Fruit fly (Drosophila melanogaster) whole organism, prepupa: ENCODE data around the gene crn.

Experiments used
- Blimp-1 ChIP-seq: fragments of 200-800 bp; sonication (Bioruptor generic); optimal IDR thresholded peaks from 3 replicates; lab custom pipeline; 2017; ENCODE audit warnings: missing biosample characterization, missing genetic modification characterization, mild to moderate bottlenecking, moderate library complexity, missing genetic modification reagents
- CG10631 ChIP-seq: fragments of 200-800 bp; sonication (Bioruptor generic); optimal IDR thresholded peaks from 2 replicates; lab custom pipeline; 2016; ENCODE audit warnings: missing biosample characterization, missing genetic modification characterization
- CG10669 ChIP-seq: fragments of 200-800 bp; sonication (Bioruptor generic); optimal IDR thresholded peaks from 3 replicates; lab custom pipeline; 2018; ENCODE audit warnings: missing biosample characterization, mild to moderate bottlenecking, missing genetic modification characterization, moderate library complexity
- CG11762 ChIP-seq: fragments of 200-800 bp; sonication (Bioruptor generic); optimal IDR thresholded peaks from 3 replicates; lab custom pipeline; 2016; ENCODE audit warnings: missing biosample characterization, missing genetic modification characterization; ENCODE audit not compliant: insufficient read depth
- CG3032 ChIP-seq: fragments of 200-800 bp; optimal IDR thresholded peaks from 2 replicates; lab custom pipeline; 2019; ENCODE audit warnings: missing biosample characterization, mild to moderate bottlenecking, missing genetic modification characterization, moderate library complexity
- CG32006 ChIP-seq: fragments of 200-800 bp; sonication (Bioruptor generic); optimal IDR thresholded peaks from 3 replicates; lab custom pipeline; 2017; ENCODE audit warnings: missing biosample characterization, mild to moderate bottlenecking, missing genetic modification characterization
- CG34406 ChIP-seq: fragments of 200-800 bp; sonication (Bioruptor generic); optimal IDR thresholded peaks from 3 replicates; lab custom pipeline; 2016; ENCODE audit warnings: missing biosample characterization, missing genetic modification characterization
- CG3919 ChIP-seq: fragments of 200-800 bp; sonication (Bioruptor generic); optimal IDR thresholded peaks from 3 replicates; lab custom pipeline; 2016; ENCODE audit warnings: missing biosample characterization, missing genetic modification characterization
- CG4318 ChIP-seq: fragments of 200-800 bp; sonication (Bioruptor generic); optimal IDR thresholded peaks from 3 replicates; lab custom pipeline; 2017; ENCODE audit warnings: missing biosample characterization, mild to moderate bottlenecking, missing genetic modification characterization
- CG6163 ChIP-seq: fragments of 200-800 bp; sonication (Bioruptor generic); IDR thresholded peaks from 3 replicates; pipeline ENCODE4 v1.3.6; 2022; ENCODE audit warnings: missing biosample characterization, missing genetic modification characterization
- CG6276 ChIP-seq: fragments of 200-800 bp; sonication (Bioruptor generic); optimal IDR thresholded peaks from 2 replicates; lab custom pipeline; 2017; ENCODE audit warnings: missing biosample characterization, mild to moderate bottlenecking, missing genetic modification characterization
- CG6792 ChIP-seq: fragments of 200-800 bp; sonication (Bioruptor generic); optimal IDR thresholded peaks from 3 replicates; lab custom pipeline; 2016; ENCODE audit warnings: missing biosample characterization, missing genetic modification characterization
- CG6808 ChIP-seq: fragments of 200-800 bp; sonication (Bioruptor generic); optimal IDR thresholded peaks from 3 replicates; lab custom pipeline; 2017; ENCODE audit warnings: missing biosample characterization, missing genetic modification characterization, mild to moderate bottlenecking, moderate library complexity, missing genetic modification reagents
- CG6854 ChIP-seq: fragments of 200-800 bp; sonication (Bioruptor generic); optimal IDR thresholded peaks from 2 replicates; lab custom pipeline; 2017; ENCODE audit warnings: missing biosample characterization, mild to moderate bottlenecking, missing genetic modification characterization
- CG8119 ChIP-seq: fragments of 200-800 bp; sonication (Bioruptor generic); IDR thresholded peaks from 3 replicates; pipeline ENCODE4 v1.3.6; 2022; ENCODE audit warnings: missing biosample characterization, missing genetic modification characterization
- CG8632 ChIP-seq: fragments of 200-800 bp; sonication (Bioruptor generic); optimal IDR thresholded peaks from 3 replicates; lab custom pipeline; 2016; ENCODE audit warnings: missing biosample characterization, missing genetic modification characterization
- CG9139 ChIP-seq: fragments of 200-800 bp; sonication (Bioruptor generic); optimal IDR thresholded peaks from 3 replicates; lab custom pipeline; 2017; ENCODE audit warnings: missing biosample characterization, mild to moderate bottlenecking, missing genetic modification characterization
- Eip75B ChIP-seq: fragments of 200-800 bp; sonication (Bioruptor generic); optimal IDR thresholded peaks from 3 replicates; lab custom pipeline; 2016; ENCODE audit warnings: missing biosample characterization, missing genetic modification characterization
- Eip78C ChIP-seq: fragments of 200-800 bp; sonication (Bioruptor generic); peaks from one replicate; lab custom pipeline; 2016; ENCODE audit warnings: missing biosample characterization, missing genetic modification characterization
- Eip93F ChIP-seq: fragments of 200-800 bp; sonication (Bioruptor generic); optimal IDR thresholded peaks from 2 replicates; lab custom pipeline; 2016; ENCODE audit warnings: missing biosample characterization, mild to moderate bottlenecking, missing genetic modification characterization
- Ets96B ChIP-seq: fragments of 200-800 bp; optimal IDR thresholded peaks from 2 replicates; lab custom pipeline; 2019; ENCODE audit warnings: missing biosample characterization, mild to moderate bottlenecking, missing genetic modification characterization, moderate library complexity
- Gug ChIP-seq: fragments of 200-800 bp; sonication (Bioruptor generic); IDR thresholded peaks from 2 replicates; pipeline ENCODE4 v1.3.6; 2022; ENCODE audit warnings: missing biosample characterization, missing genetic modification characterization
- Hr38 ChIP-seq: sonication (Bioruptor generic); optimal IDR thresholded peaks from 2 replicates; lab custom pipeline; 2016; ENCODE audit warnings: missing biosample characterization, missing genetic modification characterization
- Hr39 ChIP-seq: fragments of 200-800 bp; sonication (Bioruptor generic); optimal IDR thresholded peaks from 2 replicates; lab custom pipeline; 2016; ENCODE audit warnings: missing biosample characterization, missing genetic modification characterization
- Hr4 ChIP-seq: fragments of 200-800 bp; sonication (Bioruptor generic); optimal IDR thresholded peaks from 3 replicates; lab custom pipeline; 2016; ENCODE audit warnings: missing biosample characterization, missing genetic modification characterization
- Lpt ChIP-seq: fragments of 200-800 bp; sonication (Bioruptor generic); optimal IDR thresholded peaks from 3 replicates; lab custom pipeline; 2016; ENCODE audit warnings: missing biosample characterization, missing genetic modification characterization
- Met ChIP-seq: fragments of 200-800 bp; sonication (Bioruptor generic); optimal IDR thresholded peaks from 3 replicates; lab custom pipeline; 2016; ENCODE audit warnings: missing biosample characterization, missing genetic modification characterization
- OdsH ChIP-seq: fragments of 200-800 bp; sonication (Bioruptor generic); optimal IDR thresholded peaks from 3 replicates; lab custom pipeline; 2016; ENCODE audit warnings: missing biosample characterization, missing genetic modification characterization
- Smox ChIP-seq: fragments of 200-800 bp; sonication (Bioruptor generic); optimal IDR thresholded peaks from 3 replicates; lab custom pipeline; 2016; ENCODE audit warnings: missing biosample characterization, missing genetic modification characterization
- Sox14 ChIP-seq: fragments of 200-800 bp; sonication (Bioruptor generic); optimal IDR thresholded peaks from 3 replicates; lab custom pipeline; 2016; ENCODE audit warnings: missing biosample characterization, missing genetic modification characterization
- Sox15 ChIP-seq: fragments of 200-800 bp; sonication (Bioruptor generic); optimal IDR thresholded peaks from 3 replicates; lab custom pipeline; 2016; ENCODE audit warnings: missing biosample characterization, missing genetic modification characterization
- achi ChIP-seq: fragments of 200-800 bp; sonication (Bioruptor generic); optimal IDR thresholded peaks from 3 replicates; lab custom pipeline; 2016; ENCODE audit warnings: missing biosample characterization, missing genetic modification characterization
- acj6 ChIP-seq: fragments of 200-800 bp; sonication (Bioruptor generic); optimal IDR thresholded peaks from 3 replicates; lab custom pipeline; 2016; ENCODE audit warnings: missing biosample characterization, missing genetic modification characterization
- cyc ChIP-seq: fragments of 200-800 bp; sonication (Bioruptor generic); optimal IDR thresholded peaks from 3 replicates; lab custom pipeline; 2016; ENCODE audit warnings: missing biosample characterization, missing genetic modification characterization
- dac ChIP-seq: fragments of 200-800 bp; sonication (Bioruptor generic); optimal IDR thresholded peaks from 2 replicates; lab custom pipeline; 2017; ENCODE audit warnings: missing biosample characterization, mild to moderate bottlenecking, missing genetic modification characterization
- dsx ChIP-seq: fragments of 200-800 bp; optimal IDR thresholded peaks from 3 replicates; lab custom pipeline; 2019; ENCODE audit warnings: missing biosample characterization, mild to moderate bottlenecking, missing genetic modification characterization, moderate library complexity; ENCODE audit not compliant: poor library complexity, severe bottlenecking
- eg ChIP-seq: fragments of 200-800 bp; sonication (Bioruptor generic); IDR thresholded peaks from 3 replicates; pipeline ENCODE4 v1.3.6; 2022; ENCODE audit warnings: missing biosample characterization, missing genetic modification characterization
- esn ChIP-seq: fragments of 200-800 bp; sonication (Bioruptor generic); optimal IDR thresholded peaks from 2 replicates; lab custom pipeline; 2016; ENCODE audit warnings: missing biosample characterization, mild to moderate bottlenecking, missing genetic modification characterization, moderate library complexity
- fd59A ChIP-seq: fragments of 200-800 bp; sonication (Bioruptor generic); optimal IDR thresholded peaks from 2 replicates; lab custom pipeline; 2017; ENCODE audit warnings: missing biosample characterization, mild to moderate bottlenecking, missing genetic modification characterization, missing genetic modification reagents
- fd85E ChIP-seq: fragments of 200-800 bp; sonication (Bioruptor generic); optimal IDR thresholded peaks from 3 replicates; lab custom pipeline; 2016; ENCODE audit warnings: missing biosample characterization, missing genetic modification characterization
- lz ChIP-seq: fragments of 200-800 bp; sonication (Bioruptor generic); optimal IDR thresholded peaks from 3 replicates; lab custom pipeline; 2016; ENCODE audit warnings: missing biosample characterization, missing genetic modification characterization
- net ChIP-seq: fragments of 200-800 bp; sonication (Bioruptor generic); optimal IDR thresholded peaks from 3 replicates; lab custom pipeline; 2016; ENCODE audit warnings: missing biosample characterization, missing genetic modification characterization
- salr ChIP-seq, 2 experiments: fragments of 200-800 bp; sonication (Bioruptor generic); optimal IDR thresholded peaks; 3 replicates each; lab custom pipeline; 2016 to 2018; ENCODE audit warnings: missing biosample characterization in 2 of 2, missing genetic modification characterization in 2 of 2, mild to moderate bottlenecking in 1 of 2
- ss ChIP-seq, 2 experiments: fragments of 200-800 bp; sonication (Bioruptor generic); optimal IDR thresholded peaks; 2 replicates in 1 of 2; 3 replicates in 1 of 2; lab custom pipeline; 2017 to 2018; ENCODE audit warnings: mild to moderate bottlenecking in 2 of 2, missing biosample characterization in 2 of 2, missing genetic modification characterization in 2 of 2, moderate library complexity in 1 of 2
- svp ChIP-seq: fragments of 200-800 bp; sonication (Bioruptor generic); peaks from one replicate; lab custom pipeline; 2016; ENCODE audit warnings: missing biosample characterization, missing genetic modification characterization
- topi ChIP-seq: fragments of 200-800 bp; sonication (Bioruptor generic); optimal IDR thresholded peaks from 3 replicates; lab custom pipeline; 2016; ENCODE audit warnings: missing biosample characterization, missing genetic modification characterization

crn gene

DNA sequence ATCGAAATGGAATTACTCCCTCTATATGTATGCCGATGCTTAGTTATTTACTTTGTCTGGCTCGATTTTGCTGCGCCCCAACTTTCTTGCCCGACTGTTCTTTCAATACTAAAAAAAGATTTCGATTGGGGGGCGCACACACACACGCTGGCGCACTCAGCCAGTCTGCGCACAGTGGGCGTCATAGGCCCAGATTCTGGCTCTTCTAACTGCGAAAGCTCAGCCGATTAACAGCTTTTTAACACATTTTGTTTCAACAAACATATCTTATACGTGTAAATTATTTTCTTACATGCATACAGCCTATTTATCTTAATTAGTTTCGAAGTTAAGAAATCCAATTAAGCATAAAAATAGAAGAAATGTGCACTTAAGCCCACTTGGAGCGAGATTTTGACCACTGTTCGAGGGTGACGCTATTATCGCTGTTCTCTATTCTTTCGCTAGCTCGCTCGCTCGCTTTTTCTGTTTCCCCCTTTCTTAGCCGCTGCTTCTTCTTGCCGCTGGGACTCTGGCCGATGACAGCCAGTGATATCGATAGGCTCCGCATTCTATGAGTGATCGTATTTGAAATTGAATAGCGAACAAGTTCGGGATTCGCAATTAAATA lies 27.5 kb downstream of the crn start, which contains the start of gene Vinc (continued):
- peak; percentile 92 for TF ChIP-seq Met (GFP tag; lab: Kevin White, UChicago)
- peak; percentile 88 for TF ChIP-seq cyc (GFP tag; lab: Kevin White, UChicago)
- peak; percentile 75 for TF ChIP-seq CG9139 (GFP tag; lab: Kevin White, UChicago)
- peak; percentile 90 for TF ChIP-seq Ets96B (tag; lab: Kevin White, UChicago)
- TF ChIP-seq Blimp-1 (GFP tag; lab: Kevin White, UChicago): peak; percentile 71
- TF ChIP-seq Eip75B (GFP tag; lab: Kevin White, UChicago): peak; percentile 94
- TF ChIP-seq CG8632 (GFP tag; lab: Kevin White, UChicago): peak; percentile 84
- peak; percentile 89 for TF ChIP-seq dsx (GFP tag; lab: Kevin White, UChicago)

dm6 chrX:2221598-2221997 lies 28.2 kb downstream of the crn start:
- TF ChIP-seq net (GFP tag; lab: Kevin White, UChicago): no peak
- no peak for TF ChIP-seq CG11762 (GFP tag; lab: Kevin White, UChicago)
- TF ChIP-seq Gug: no peak
- TF ChIP-seq CG10631 (GFP tag; lab: Kevin White, UChicago): no peak
- no peak for TF ChIP-seq CG3032
- no peak for TF ChIP-seq Eip93F (GFP tag; lab: Kevin White, UChicago)
- no peak for TF ChIP-seq Hr39
- TF ChIP-seq CG8632 (GFP tag; lab: Kevin White, UChicago): no peak
- TF ChIP-seq ss (GFP tag; optimal IDR thresholded peaks at IDR 0.05; lab: Kevin White, UChicago): no peak
- no peak for TF ChIP-seq fd59A (GFP tag; lab: Kevin White, UChicago)
- TF ChIP-seq Smox (GFP tag; lab: Kevin White, UChicago): no peak
- no peak for TF ChIP-seq fd85E
- TF ChIP-seq esn: no peak

dm6 chrX:2219899-2220298 lies 29.9 kb downstream of the crn start:
- TF ChIP-seq svp: peak; percentile 66
- TF ChIP-seq Eip75B (GFP tag; lab: Kevin White, UChicago): no peak
- TF ChIP-seq OdsH (GFP tag; lab: Kevin White, UChicago): peak; percentile 43
- TF ChIP-seq CG3032: peak; percentile 12
- TF ChIP-seq salr (GFP tag; optimal IDR thresholded peaks at IDR 0.05; lab: Kevin White, UChicago): peak in 1 of 2 experiments; percentile 2
- TF ChIP-seq Hr4 (GFP tag; lab: Kevin White, UChicago): peak; percentile 74
- peak; percentile 9 for TF ChIP-seq CG10631 (GFP tag; lab: Kevin White, UChicago)
- no peak for TF ChIP-seq Sox15 (GFP tag; lab: Kevin White, UChicago)
- peak; percentile 5 for TF ChIP-seq Ets96B (tag; lab: Kevin White, UChicago)
- peak; percentile 54; the same call in 2 of the 3 replicates for TF ChIP-seq eg (GFP tag; lab: Robert Waterston, UW)
- TF ChIP-seq CG6854 (GFP tag; lab: Kevin White, UChicago): no peak
- TF ChIP-seq dsx (GFP tag; lab: Kevin White, UChicago): no peak
- TF ChIP-seq achi (GFP tag; lab: Kevin White, UChicago): peak; percentile 23
- no peak for TF ChIP-seq CG34406 (GFP tag; lab: Kevin White, UChicago)
- TF ChIP-seq CG10669: peak; percentile 5
- TF ChIP-seq Blimp-1 (GFP tag; lab: Kevin White, UChicago): no peak
- peak; percentile 75 for TF ChIP-seq Eip78C (GFP tag; lab: Kevin White, UChicago)
- peak; percentile 76 for TF ChIP-seq CG32006 (GFP tag; lab: Kevin White, UChicago)
- no peak for TF ChIP-seq lz (GFP tag; lab: Kevin White, UChicago)
- TF ChIP-seq Gug: no peak
- TF ChIP-seq CG6808 (GFP tag; lab: Kevin White, UChicago): peak; percentile 6
- peak; percentile 15 for TF ChIP-seq CG6276
- no peak for TF ChIP-seq dac (GFP tag; lab: Kevin White, UChicago)
- peak; percentile 45; the same call in 2 of the 3 replicates for TF ChIP-seq CG8119 (GFP tag; lab: Robert Waterston, UW)
- peak; percentile 20 for TF ChIP-seq Lpt
- peak; percentile 3 for TF ChIP-seq Sox14 (GFP tag; lab: Kevin White, UChicago)
- peak; percentile 38 for TF ChIP-seq CG3919 (GFP tag; lab: Kevin White, UChicago)
- peak; percentile 55 for TF ChIP-seq CG4318
- peak; percentile 16 for TF ChIP-seq acj6
- TF ChIP-seq CG6163 (GFP tag; lab: Robert Waterston, UW): peak; percentile 58; the same call in 2 of the 3 replicates
- no peak for TF ChIP-seq Hr38 (GFP tag; lab: Kevin White, UChicago)
- TF ChIP-seq CG6792 (GFP tag; lab: Kevin White, UChicago): no peak
- no peak for TF ChIP-seq net (GFP tag; lab: Kevin White, UChicago)
- TF ChIP-seq topi (GFP tag; lab: Kevin White, UChicago): no peak
